Fruit fly (Drosophila melanogaster): Measurements from ENCODE around the gene SdicA.
"Not testable (repeated sequence)": the region's sequence is repeated elsewhere in the genome, so short reads cannot be mapped to it uniquely, and the experiment has no call there.

SdicA gene

DNA sequence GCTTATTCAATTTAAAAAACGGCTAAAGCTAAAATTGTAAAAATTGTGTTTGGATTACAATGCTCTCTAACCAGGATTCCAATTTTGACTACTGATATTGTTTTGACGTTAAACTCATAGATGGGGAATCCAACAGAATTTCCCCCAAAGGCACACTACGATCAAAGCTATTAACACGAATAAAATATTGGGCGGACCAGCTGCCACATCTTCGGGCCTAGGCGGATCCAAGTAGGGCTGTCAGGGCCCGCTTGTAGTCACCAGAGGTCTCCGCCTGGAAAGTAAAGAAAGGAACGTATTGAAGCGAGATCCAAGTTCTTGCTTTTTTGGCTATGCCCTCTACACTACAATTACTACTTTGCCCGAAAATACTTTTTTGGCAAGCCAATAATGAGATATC, 23.2 kb downstream of the SdicA start, which contains the start of gene Sdic1:
TSS of gene Sdic1 (minus strand) at position 101 of the 400 bp plus-strand sequence.
- TF ChIP-seq CG15336 (GFP tag; IDR thresholded peaks at IDR 0.05); CG6276 (GFP tag; optimal IDR thresholded peaks at IDR 0.05); Ets96B (tag; optimal IDR thresholded peaks at IDR 0.05): not testable (repeated sequence)

DNA sequence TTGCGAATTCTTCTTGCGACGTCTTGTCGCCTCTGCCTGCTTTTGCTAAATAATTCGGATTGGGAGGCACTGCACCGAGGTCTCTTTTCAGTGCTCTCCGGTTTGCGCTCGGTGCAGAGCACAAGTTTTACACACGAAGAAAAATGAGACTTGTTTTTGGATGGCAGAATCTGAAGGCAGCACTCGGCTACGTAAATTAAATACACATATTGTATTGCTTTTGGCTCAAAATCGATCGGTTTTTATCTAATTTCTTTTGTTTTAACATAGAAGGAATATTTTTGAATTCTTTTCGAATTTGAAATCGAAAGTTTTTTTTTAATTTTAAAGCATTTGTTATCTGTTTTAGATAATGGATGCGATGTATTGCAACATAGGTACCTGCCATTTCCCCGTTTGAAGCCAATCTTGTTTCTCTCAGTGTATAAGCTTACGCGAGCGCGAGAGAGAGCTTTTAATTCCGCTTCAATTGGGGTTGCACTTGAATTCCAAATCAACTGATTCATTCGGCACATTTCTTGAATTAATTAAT, 28.2 kb downstream of the SdicA start, which contains the start of gene AnxB10:
TSS of gene AnxB10 (minus strand) at position 51 of the 532 bp plus-strand sequence.
- TF ChIP-seq CG32006 (GFP tag; optimal IDR thresholded peaks at IDR 0.05) (peak; percentile 97), Eip78C (GFP tag) (peak; percentile 99), CG4318 (GFP tag; optimal IDR thresholded peaks at IDR 0.05) (peak; percentile 90), OdsH (GFP tag; optimal IDR thresholded peaks at IDR 0.05) (peak; percentile 96), lz (GFP tag; optimal IDR thresholded peaks at IDR 0.05) (peak; percentile 96), Sox102F (GFP tag; optimal IDR thresholded peaks at IDR 0.05) (peak; percentile 94), Lpt (GFP tag; optimal IDR thresholded peaks at IDR 0.05) (peak; percentile 91), cyc (GFP tag; optimal IDR thresholded peaks at IDR 0.05) (peak; percentile 94), svp (GFP tag) (peak; percentile 98), fd59A (GFP tag; optimal IDR thresholded peaks at IDR 0.05) (peak; percentile 91), dsx (GFP tag; optimal IDR thresholded peaks at IDR 0.05; ENCODE audit: poor library complexity, severe bottlenecking) (peak; percentile 84), CG6854 (GFP tag; optimal IDR thresholded peaks at IDR 0.05) (peak; percentile 88), CG6808 (GFP tag; optimal IDR thresholded peaks at IDR 0.05) (peak; percentile 94), Hr39 (GFP tag; optimal IDR thresholded peaks at IDR 0.05) (peak; percentile 94), CG9139 (GFP tag; optimal IDR thresholded peaks at IDR 0.05) (peak; percentile 88), CG3032 (tag; optimal IDR thresholded peaks at IDR 0.05) (peak; percentile 93), CG11294 (GFP tag; IDR thresholded peaks at IDR 0.05) (peak; percentile 88), CG16779 (tag; optimal IDR thresholded peaks at IDR 0.05) (peak; percentile 87), vri (GFP tag; optimal IDR thresholded peaks at IDR 0.05) (peak; percentile 87), CG15336 (GFP tag; IDR thresholded peaks at IDR 0.05) (peak; percentile 95), Eip93F (GFP tag; optimal IDR thresholded peaks at IDR 0.05) (peak; percentile 81), CG11762 (GFP tag; optimal IDR thresholded peaks at IDR 0.05; ENCODE audit: insufficient read depth) (peak; percentile 94), salr (GFP tag; optimal IDR thresholded peaks at IDR 0.05) (peak; percentile 69 to 94), spab (GFP tag; optimal IDR thresholded peaks at IDR 0.05) (peak; percentile 90), esn (GFP tag; optimal IDR thresholded peaks at IDR 0.05) (peak; percentile 96), CG6276 (GFP tag; optimal IDR thresholded peaks at IDR 0.05) (peak; percentile 93), ss (GFP tag; optimal IDR thresholded peaks at IDR 0.05) (peak; percentile 82 to 92), Blimp-1 (GFP tag; optimal IDR thresholded peaks at IDR 0.05) (peak; percentile 83), CG6163 (GFP tag; IDR thresholded peaks at IDR 0.05) (peak; percentile 89), fd85E (GFP tag; optimal IDR thresholded peaks at IDR 0.05) (peak; percentile 81), CG11902 (GFP tag; optimal IDR thresholded peaks at IDR 0.05) (peak; percentile 94), Ets96B (tag; optimal IDR thresholded peaks at IDR 0.05) (peak; percentile 92), Met (GFP tag; optimal IDR thresholded peaks at IDR 0.05) (peak; percentile 96), pdm3 (GFP tag; optimal IDR thresholded peaks at IDR 0.05) (peak; percentile 97), CG34406 (GFP tag; optimal IDR thresholded peaks at IDR 0.05) (peak; percentile 95), CG31627 (GFP tag; optimal IDR thresholded peaks at IDR 0.05) (peak; percentile 95), Sox15 (GFP tag; optimal IDR thresholded peaks at IDR 0.05) (peak; percentile 94), Hr38 (GFP tag; optimal IDR thresholded peaks at IDR 0.05) (peak; percentile 32), achi (GFP tag; optimal IDR thresholded peaks at IDR 0.05) (peak; percentile 94), CG7368 (GFP tag; optimal IDR thresholded peaks at IDR 0.05) (peak; percentile 93), acj6 (GFP tag; optimal IDR thresholded peaks at IDR 0.05) (peak; percentile 95), CG1621 (tag; optimal IDR thresholded peaks at IDR 0.05) (peak; percentile 81), CG3919 (GFP tag; optimal IDR thresholded peaks at IDR 0.05) (peak; percentile 96), Eip75B (GFP tag; optimal IDR thresholded peaks at IDR 0.05) (peak; percentile 95), eg (GFP tag; IDR thresholded peaks at IDR 0.05) (peak; percentile 86; the same call in 2 of the 3 replicates), dac (GFP tag; optimal IDR thresholded peaks at IDR 0.05) (peak; percentile 90), Ets21C (GFP tag; optimal IDR thresholded peaks at IDR 0.05) (peak; percentile 92), Gug (GFP tag; IDR thresholded peaks at IDR 0.05) (peak; percentile 90)

All from whole organism, prepupa.